Worm (Caenorhabditis elegans) whole organism, L2 larva: Measurements from ENCODE around the gene R04A9.3.
"Not testable (repeated sequence)": the region's sequence is repeated elsewhere in the genome, so short reads cannot be mapped to it uniquely, and the experiment has no call there.

Source experiments
- C34F6.9 ChIP-seq: fragments of 150-350 bp; optimal IDR thresholded peaks from 2 replicates; lab custom pipeline; 2014; ENCODE audit warnings: missing biosample characterization, missing genetic modification characterization
- F13H6.1 ChIP-seq: sonication (generic microtip); optimal IDR thresholded peaks from 2 replicates; lab custom pipeline; 2016; ENCODE audit warnings: missing genetic modification characterization, missing compliant biosample characterization
- R02D3.7 ChIP-seq: fragments of 150-350 bp; optimal IDR thresholded peaks from 2 replicates; lab custom pipeline; 2014; ENCODE audit warnings: missing biosample characterization, missing genetic modification characterization
- Y55F3AM.14 ChIP-seq: fragments of 200-800 bp; sonication (Bioruptor generic); optimal IDR thresholded peaks from 2 replicates; lab custom pipeline; 2018; ENCODE audit warnings: mild to moderate bottlenecking, missing genetic modification characterization, missing compliant biosample characterization
- ZK546.5 ChIP-seq: sonication (generic microtip); optimal IDR thresholded peaks from 2 replicates; lab custom pipeline; 2017; ENCODE audit warnings: missing biosample characterization, missing genetic modification characterization
- alr-1 ChIP-seq: fragments of 150-350 bp; optimal IDR thresholded peaks from 2 replicates; lab custom pipeline; 2014; ENCODE audit warnings: missing biosample characterization, missing genetic modification characterization
- aly-2 ChIP-seq: fragments of 150-350 bp; optimal IDR thresholded peaks from 2 replicates; lab custom pipeline; 2014; ENCODE audit warnings: missing biosample characterization, missing genetic modification characterization
- ama-1 ChIP-seq: fragments of 150-350 bp; optimal IDR thresholded peaks from 2 replicates; lab custom pipeline; 2018; ENCODE audit warnings: inconsistent platforms
- blmp-1 ChIP-seq: sonication (generic microtip); optimal IDR thresholded peaks from 2 replicates; lab custom pipeline; 2017; ENCODE audit warnings: missing genetic modification characterization, mild to moderate bottlenecking, missing compliant biosample characterization, antibody characterized with exemption, moderate library complexity; ENCODE audit not compliant: insufficient read depth
- ceh-82 ChIP-seq: fragments of 150-350 bp; optimal IDR thresholded peaks from 2 replicates; lab custom pipeline; 2014; ENCODE audit warnings: missing biosample characterization, missing genetic modification characterization
- crh-2 ChIP-seq: sonication (generic microtip); optimal IDR thresholded peaks from 2 replicates; lab custom pipeline; 2017; ENCODE audit warnings: missing biosample characterization, missing genetic modification characterization
- dmd-4 ChIP-seq: sonication (generic microtip); optimal IDR thresholded peaks from 2 replicates; lab custom pipeline; 2017; ENCODE audit warnings: missing biosample characterization, missing genetic modification characterization
- egl-27 ChIP-seq: sonication (generic microtip); optimal IDR thresholded peaks from 3 replicates; lab custom pipeline; 2017; ENCODE audit warnings: missing biosample characterization, missing genetic modification reagents, missing genetic modification characterization
- elt-1 ChIP-seq: fragments of 150-350 bp; optimal IDR thresholded peaks from 2 replicates; lab custom pipeline; 2014; ENCODE audit warnings: missing biosample characterization, missing genetic modification characterization
- fos-1 ChIP-seq: fragments of 150-350 bp; optimal IDR thresholded peaks from 2 replicates; lab custom pipeline; 2014; ENCODE audit warnings: missing biosample characterization, missing genetic modification characterization
- lin-11 ChIP-seq: fragments of 150-350 bp; sonication (generic microtip); optimal IDR thresholded peaks from 2 replicates; lab custom pipeline; 2014; ENCODE audit warnings: missing biosample characterization, missing genetic modification characterization, inconsistent platforms, mixed read lengths
- lin-13 ChIP-seq: fragments of 150-350 bp; optimal IDR thresholded peaks from 2 replicates; lab custom pipeline; 2014; ENCODE audit warnings: missing biosample characterization, missing genetic modification reagents, missing genetic modification characterization
- lin-39 ChIP-seq: fragments of 150-350 bp; optimal IDR thresholded peaks from 2 replicates; lab custom pipeline; 2014; ENCODE audit warnings: missing biosample characterization, missing genetic modification reagents, missing genetic modification characterization
- lsy-2 ChIP-seq, 2 experiments: fragments of 150-350 bp in 1 of 2; sonication (generic microtip) in 1 of 2; optimal IDR thresholded peaks; 2 replicates each; lab custom pipeline; 2014 to 2017; ENCODE audit warnings: missing biosample characterization in 2 of 2, missing genetic modification characterization in 2 of 2
- mab-5 ChIP-seq: fragments of 150-350 bp; optimal IDR thresholded peaks from 2 replicates; lab custom pipeline; 2014; ENCODE audit warnings: missing biosample characterization, missing genetic modification characterization
- mbf-1 ChIP-seq: sonication (generic microtip); optimal IDR thresholded peaks from 2 replicates; lab custom pipeline; 2017; ENCODE audit warnings: missing biosample characterization, missing genetic modification characterization
- mdl-1 ChIP-seq, 2 experiments: fragments of 150-350 bp in 1 of 2; sonication (generic microtip) in 1 of 2; optimal IDR thresholded peaks; 2 replicates each; lab custom pipeline; 2017; ENCODE audit warnings: missing biosample characterization in 2 of 2, missing genetic modification characterization in 2 of 2
- nhr-10 ChIP-seq: sonication (generic microtip); optimal IDR thresholded peaks from 2 replicates; lab custom pipeline; 2017; ENCODE audit warnings: missing biosample characterization, missing genetic modification characterization
- nhr-11 ChIP-seq: fragments of 150-350 bp; optimal IDR thresholded peaks from 2 replicates; lab custom pipeline; 2014; ENCODE audit warnings: missing biosample characterization, missing genetic modification characterization
- nhr-12 ChIP-seq: fragments of 150-350 bp; optimal IDR thresholded peaks from 2 replicates; lab custom pipeline; 2014; ENCODE audit warnings: missing biosample characterization, missing genetic modification characterization
- nhr-129 ChIP-seq: fragments of 150-350 bp; optimal IDR thresholded peaks from 2 replicates; lab custom pipeline; 2014; ENCODE audit warnings: missing biosample characterization, missing genetic modification characterization
- nhr-21 ChIP-seq: fragments of 150-350 bp; optimal IDR thresholded peaks from 2 replicates; lab custom pipeline; 2014; ENCODE audit warnings: missing biosample characterization, missing genetic modification characterization
- nhr-23 ChIP-seq: fragments of 150-350 bp; optimal IDR thresholded peaks from 2 replicates; lab custom pipeline; 2014; ENCODE audit warnings: missing biosample characterization, missing genetic modification reagents, missing genetic modification characterization
- nhr-237 ChIP-seq: fragments of 150-350 bp; optimal IDR thresholded peaks from 2 replicates; lab custom pipeline; 2014; ENCODE audit warnings: missing biosample characterization, missing genetic modification characterization
- nhr-25 ChIP-seq: fragments of 150-350 bp; sonication (generic microtip); optimal IDR thresholded peaks from 3 replicates; lab custom pipeline; 2014; ENCODE audit warnings: missing biosample characterization, missing genetic modification characterization
- nhr-6 ChIP-seq: fragments of 150-350 bp; optimal IDR thresholded peaks from 2 replicates; lab custom pipeline; 2014; ENCODE audit warnings: missing biosample characterization, missing genetic modification characterization
- nhr-77 ChIP-seq: fragments of 150-350 bp; optimal IDR thresholded peaks from 2 replicates; lab custom pipeline; 2014; ENCODE audit warnings: missing biosample characterization, missing genetic modification characterization
- peb-1 ChIP-seq: fragments of 150-350 bp; optimal IDR thresholded peaks from 2 replicates; lab custom pipeline; 2014; ENCODE audit warnings: missing biosample characterization, missing genetic modification characterization
- sem-4 ChIP-seq: fragments of 150-350 bp; optimal IDR thresholded peaks from 2 replicates; lab custom pipeline; 2014; ENCODE audit warnings: missing biosample characterization, missing genetic modification reagents, missing genetic modification characterization
- skn-1 ChIP-seq: sonication (generic microtip); optimal IDR thresholded peaks from 2 replicates; lab custom pipeline; 2017; ENCODE audit warnings: missing biosample characterization, missing genetic modification characterization
- sma-3 ChIP-seq: sonication (generic microtip); optimal IDR thresholded peaks from 2 replicates; lab custom pipeline; 2016; ENCODE audit warnings: missing genetic modification reagents, missing genetic modification characterization, missing compliant biosample characterization
- sma-9 ChIP-seq, 2 experiments: fragments of 150-350 bp in 1 of 2; sonication (generic microtip) in 1 of 2; optimal IDR thresholded peaks; 2 replicates each; lab custom pipeline; 2014 to 2016; ENCODE audit warnings: missing genetic modification characterization in 2 of 2, mild to moderate bottlenecking in 1 of 2, missing biosample characterization in 1 of 2, missing compliant biosample characterization in 1 of 2, missing genetic modification reagents in 1 of 2, moderate library complexity in 1 of 2
- snpc-4 ChIP-seq: fragments of 150-350 bp; optimal IDR thresholded peaks from 2 replicates; lab custom pipeline; 2014; ENCODE audit warnings: missing biosample characterization, missing genetic modification characterization
- unc-39 ChIP-seq: fragments of 150-350 bp; optimal IDR thresholded peaks from 2 replicates; lab custom pipeline; 2014; ENCODE audit warnings: missing biosample characterization, missing genetic modification characterization
- unc-55 ChIP-seq: fragments of 150-350 bp; sonication (generic microtip); optimal IDR thresholded peaks from 3 replicates; lab custom pipeline; 2014; ENCODE audit warnings: missing biosample characterization, missing genetic modification reagents, missing genetic modification characterization
- unc-62 ChIP-seq: fragments of 150-350 bp; optimal IDR thresholded peaks from 2 replicates; lab custom pipeline; 2014; ENCODE audit warnings: missing biosample characterization, missing genetic modification reagents, missing genetic modification characterization
- zag-1 ChIP-seq: fragments of 150-350 bp; optimal IDR thresholded peaks from 2 replicates; lab custom pipeline; 2014; ENCODE audit warnings: missing biosample characterization, missing genetic modification characterization
- ztf-1 ChIP-seq: fragments of 200-800 bp; sonication (Bioruptor generic); conservative IDR thresholded peaks from 2 replicates; pipeline ENCODE4 v1.3.6; 2022; ENCODE audit warnings: missing genetic modification characterization, missing compliant biosample characterization
- ztf-11 ChIP-seq: sonication (generic microtip); optimal IDR thresholded peaks from 2 replicates; lab custom pipeline; 2017; ENCODE audit warnings: missing biosample characterization, missing genetic modification characterization
- ztf-4 ChIP-seq: fragments of 150-350 bp; optimal IDR thresholded peaks from 2 replicates; lab custom pipeline; 2014; ENCODE audit warnings: missing biosample characterization, missing genetic modification characterization

R04A9.3 gene

DNA sequence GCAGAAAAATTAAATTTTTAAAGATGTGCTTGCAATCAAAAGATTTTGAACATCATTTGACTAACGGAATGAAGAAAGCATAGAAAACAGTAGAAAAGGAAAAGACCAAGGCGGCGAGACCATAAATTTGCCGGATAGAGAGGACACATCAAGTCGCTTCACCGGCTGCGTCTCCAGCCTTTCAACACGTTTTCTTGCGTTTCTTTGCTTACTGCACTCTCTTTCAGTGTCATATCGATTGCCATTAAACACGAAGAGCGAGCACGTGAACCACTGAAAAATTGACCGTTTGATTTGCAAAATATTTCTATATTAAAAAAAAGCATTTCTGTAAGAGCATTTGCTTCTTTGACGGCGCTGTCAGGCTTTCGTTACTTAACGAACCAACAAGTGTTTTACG lies 32.3 kb downstream of the R04A9.3 start:
- TF ChIP-seq nhr-10 (tag; lab: Kevin White, UChicago) (no peak), nhr-237 (tag; lab: Kevin White, UChicago) (no peak), sem-4 (tag; lab: Kevin White, UChicago) (no peak), dmd-4 (no peak), ztf-11 (tag; lab: Kevin White, UChicago) (no peak), ztf-4 (no peak), nhr-77 (tag; lab: Kevin White, UChicago) (no peak), mab-5 (tag; lab: Kevin White, UChicago) (peak; percentile 50), lsy-2 (tag; optimal IDR thresholded peaks at IDR 0.05; lab: Kevin White, UChicago) (peak in 1 of 2 experiments; percentile 40), zag-1 (tag; lab: Kevin White, UChicago) (no peak), snpc-4 (no peak), crh-2 (tag; lab: Kevin White, UChicago) (peak; percentile 31), ceh-82 (no peak), R02D3.7 (tag; lab: Kevin White, UChicago) (no peak), nhr-23 (no peak), lin-13 (GFP tag; lab: Kevin White, UChicago) (no peak), nhr-25 (tag; lab: Kevin White, UChicago) (no peak), F13H6.1 (tag; lab: Kevin White, UChicago) (no peak), peb-1 (tag; lab: Kevin White, UChicago) (no peak), ztf-1 (GFP tag; lab: Robert Waterston, UW) (no peak), ZK546.5 (no peak), lin-39 (tag; lab: Kevin White, UChicago) (no peak), ama-1 (lab: Kevin White, UChicago) (no peak), blmp-1 (no peak), nhr-12 (no peak), elt-1 (tag; lab: Kevin White, UChicago) (no peak), Y55F3AM.14 (GFP tag; lab: Kevin White, UChicago) (no peak), nhr-129 (tag; lab: Kevin White, UChicago) (peak; percentile 46), fos-1 (tag; lab: Kevin White, UChicago) (no peak), egl-27 (tag; lab: Kevin White, UChicago) (no peak), lin-11 (no peak), unc-55 (GFP tag; lab: Kevin White, UChicago) (peak; percentile 58), alr-1 (no peak), nhr-11 (no peak), skn-1 (tag; lab: Kevin White, UChicago) (no peak), mbf-1 (tag; lab: Kevin White, UChicago) (no peak), unc-39 (tag; lab: Kevin White, UChicago) (no peak), sma-9 (GFP tag; optimal IDR thresholded peaks at IDR 0.05; lab: Kevin White, UChicago) (no peak), sma-9 (tag; optimal IDR thresholded peaks at IDR 0.05; lab: Kevin White, UChicago) (no peak), C34F6.9 (peak; percentile 63), unc-62 (no peak), nhr-6 (tag; lab: Kevin White, UChicago) (no peak), mdl-1 (tag; optimal IDR thresholded peaks at IDR 0.05; lab: Kevin White, UChicago) (peak in 1 of 2 experiments; percentile 60), aly-2 (no peak), sma-3 (no peak), nhr-21 (no peak)

DNA sequence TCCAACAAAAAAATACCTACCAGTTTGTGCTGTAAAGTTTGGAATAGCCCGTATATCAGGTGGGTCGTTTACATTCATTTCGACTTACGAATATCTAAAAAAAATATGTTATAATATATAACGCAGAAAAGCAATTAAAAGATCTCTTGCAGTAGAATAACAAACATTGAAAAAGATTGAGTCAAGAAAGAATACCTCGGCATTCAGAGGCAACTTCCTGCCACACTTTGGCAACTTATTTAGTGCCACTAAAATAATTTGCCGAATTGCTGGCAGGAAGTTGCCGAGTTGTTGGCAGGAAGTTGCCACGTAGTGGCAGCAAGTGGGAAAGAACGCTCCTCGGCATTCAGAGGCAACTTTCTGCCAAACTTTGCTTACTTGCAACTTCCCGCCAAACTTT lies 33.3 kb downstream of the R04A9.3 start, which contains the start of gene C04E7.3:
TSS of gene C04E7.3 (minus strand) at position 101 of the 400 bp plus-strand sequence.
- not testable (repeated sequence) for TF ChIP-seq zag-1 (tag; lab: Kevin White, UChicago); nhr-21; ztf-4
